Fruit fly (Drosophila melanogaster) whole organism, embryonic: Measurements from ENCODE around the gene tub.
A peak's percentile ranks its signal among the peaks of the same experiment; 100 is the strongest.

Experiments used
- Adf1 ChIP-seq: fragments of 200-800 bp; sonication (Bioruptor generic); IDR thresholded peaks from 2 replicates; pipeline ENCODE4 v1.3.6; 2022; ENCODE audit warnings: missing biosample characterization, missing genetic modification characterization
- B-H1 ChIP-seq: fragments of 200-800 bp; sonication (Bioruptor generic); IDR thresholded peaks from 3 replicates; pipeline ENCODE4 v1.3.6; 2022; ENCODE audit warnings: missing biosample characterization, missing genetic modification characterization
- BEAF-32 ChIP-seq: fragments of 200-800 bp; sonication (Bioruptor generic); optimal IDR thresholded peaks from 3 replicates; lab custom pipeline; 2017; ENCODE audit warnings: missing biosample characterization, missing genetic modification characterization, mild to moderate bottlenecking, moderate library complexity, missing genetic modification reagents
- Bgb ChIP-seq: fragments of 200-800 bp; sonication (Bioruptor generic); IDR thresholded peaks from 2 replicates; pipeline ENCODE4 v1.3.6; 2022; ENCODE audit warnings: missing biosample characterization, missing genetic modification characterization; ENCODE audit not compliant: partially characterized antibody
- CG11398 ChIP-seq: fragments of 200-800 bp; sonication (Bioruptor generic); optimal IDR thresholded peaks from 2 replicates; lab custom pipeline; 2016; ENCODE audit warnings: missing biosample characterization, missing genetic modification characterization
- CG11695 ChIP-seq: fragments of 200-800 bp; sonication (Bioruptor generic); IDR thresholded peaks from 3 replicates; pipeline ENCODE4 v1.3.6; 2022; ENCODE audit warnings: missing biosample characterization, missing genetic modification characterization
- CG13287 ChIP-seq: fragments of 200-800 bp; sonication (Bioruptor generic); IDR thresholded peaks from 2 replicates; pipeline ENCODE4 v1.3.6; 2022; ENCODE audit warnings: missing biosample characterization, missing genetic modification characterization; ENCODE audit not compliant: partially characterized antibody
- CG14050 ChIP-seq: fragments of 200-800 bp; sonication (Bioruptor generic); IDR thresholded peaks from 3 replicates; pipeline ENCODE4 v1.3.6; 2022; ENCODE audit warnings: missing biosample characterization, missing genetic modification characterization
- CG14860 ChIP-seq: fragments of 200-800 bp; sonication (Bioruptor generic); IDR thresholded peaks from 3 replicates; pipeline ENCODE4 v1.3.6; 2022; ENCODE audit warnings: missing biosample characterization, missing genetic modification characterization; ENCODE audit not compliant: partially characterized antibody
- CG16813 ChIP-seq: fragments of 200-800 bp; sonication (Bioruptor generic); IDR thresholded peaks from 3 replicates; pipeline ENCODE4 v1.3.6; 2022; ENCODE audit warnings: missing biosample characterization, missing genetic modification characterization; ENCODE audit not compliant: partially characterized antibody
- CG2129 ChIP-seq: fragments of 200-800 bp; sonication (Bioruptor generic); IDR thresholded peaks from 2 replicates; pipeline ENCODE4 v1.3.6; 2022; ENCODE audit warnings: missing biosample characterization, missing genetic modification characterization; ENCODE audit not compliant: partially characterized antibody
- CG2199 ChIP-seq: fragments of 200-800 bp; sonication (Bioruptor generic); IDR thresholded peaks from 3 replicates; pipeline ENCODE4 v1.3.6; 2022; ENCODE audit warnings: missing biosample characterization, missing genetic modification characterization
- CG30020 ChIP-seq: fragments of 200-800 bp; optimal IDR thresholded peaks from 2 replicates; lab custom pipeline; 2019; ENCODE audit warnings: missing biosample characterization, mild to moderate bottlenecking, missing genetic modification characterization, moderate library complexity
- CG31224 ChIP-seq: fragments of 200-800 bp; sonication (Bioruptor generic); IDR thresholded peaks from 2 replicates; pipeline ENCODE4 v1.3.6; 2022; ENCODE audit warnings: missing biosample characterization, missing genetic modification characterization
- CG4617 ChIP-seq: fragments of 200-800 bp; sonication (Bioruptor generic); optimal IDR thresholded peaks from 3 replicates; lab custom pipeline; 2016; ENCODE audit warnings: missing biosample characterization, missing genetic modification characterization, borderline replicate concordance
- CG5180 ChIP-seq: fragments of 200-800 bp; sonication (Bioruptor generic); optimal IDR thresholded peaks from 3 replicates; lab custom pipeline; 2017; ENCODE audit warnings: missing biosample characterization, missing genetic modification characterization, mild to moderate bottlenecking, moderate library complexity, missing genetic modification reagents
- CG6654 ChIP-seq: fragments of 200-800 bp; sonication (Bioruptor generic); optimal IDR thresholded peaks from 2 replicates; lab custom pipeline; 2017; ENCODE audit warnings: missing biosample characterization, mild to moderate bottlenecking, missing genetic modification characterization
- CG8290 ChIP-seq, 3 experiments: fragments of 200-800 bp; sonication (Bioruptor generic); optimal IDR thresholded peaks; 2 replicates each; lab custom pipeline; 2016 to 2019; ENCODE audit warnings: missing biosample characterization in 3 of 3, missing genetic modification characterization in 3 of 3, mild to moderate bottlenecking in 2 of 3, moderate library complexity in 1 of 3
- CG8388 ChIP-seq: fragments of 200-800 bp; sonication (Bioruptor generic); optimal IDR thresholded peaks from 2 replicates; lab custom pipeline; 2019; ENCODE audit warnings: missing biosample characterization, mild to moderate bottlenecking, missing genetic modification characterization, moderate library complexity
- D19B ChIP-seq: fragments of 200-800 bp; sonication (Bioruptor generic); optimal IDR thresholded peaks from 2 replicates; lab custom pipeline; 2017; ENCODE audit warnings: missing biosample characterization, mild to moderate bottlenecking, missing genetic modification characterization
- Dip2 ChIP-seq: fragments of 200-800 bp; sonication (Bioruptor generic); IDR thresholded peaks from 2 replicates; pipeline ENCODE4 v1.3.6; 2022; ENCODE audit warnings: missing biosample characterization, missing genetic modification characterization
- Dll ChIP-seq: fragments of 200-800 bp; sonication (Bioruptor generic); IDR thresholded peaks from 4 replicates; pipeline ENCODE4 v1.3.6; 2022; ENCODE audit warnings: missing biosample characterization, missing genetic modification characterization; ENCODE audit not compliant: partially characterized antibody
- Doc2 ChIP-seq: fragments of 200-800 bp; sonication (Bioruptor generic); IDR thresholded peaks from 2 replicates; pipeline ENCODE4 v1.3.6; 2022; ENCODE audit warnings: missing biosample characterization, missing genetic modification characterization
- E2f2 ChIP-seq: fragments of 200-800 bp; sonication (Bioruptor generic); IDR thresholded peaks from 2 replicates; pipeline ENCODE4 v1.3.6; 2022; ENCODE audit warnings: missing biosample characterization, missing genetic modification characterization
- Eip74EF ChIP-seq, 2 experiments: fragments of 200-800 bp in 1 of 2; fragments of >200 bp in 1 of 2; sonication (Bioruptor generic) in 1 of 2; optimal IDR thresholded peaks; 2 replicates each; lab custom pipeline; 2017 to 2019; ENCODE audit warnings: missing biosample characterization in 2 of 2, missing genetic modification characterization in 2 of 2, mild to moderate bottlenecking in 1 of 2, moderate library complexity in 1 of 2
- HmgD ChIP-seq: fragments of 200-800 bp; sonication (Bioruptor generic); optimal IDR thresholded peaks from 3 replicates; lab custom pipeline; 2016; ENCODE audit warnings: missing biosample characterization, missing genetic modification characterization
- MBD-R2 ChIP-seq: fragments of 200-800 bp; sonication (Bioruptor generic); IDR thresholded peaks from 2 replicates; pipeline ENCODE4 v1.3.6; 2022; ENCODE audit warnings: missing biosample characterization, missing genetic modification characterization
- Myb ChIP-seq: fragments of 200-800 bp; sonication (Bioruptor generic); optimal IDR thresholded peaks from 2 replicates; lab custom pipeline; 2016; ENCODE audit warnings: missing biosample characterization, missing genetic modification characterization
- Opbp ChIP-seq: fragments of 200-800 bp; sonication (Bioruptor generic); IDR thresholded peaks from 3 replicates; pipeline ENCODE4 v1.3.6; 2022; ENCODE audit warnings: missing biosample characterization, missing genetic modification characterization; ENCODE audit not compliant: partially characterized antibody
- Scr ChIP-seq: fragments of 200-800 bp; sonication (Bioruptor generic); IDR thresholded peaks from 2 replicates; pipeline ENCODE4 v1.3.6; 2022; ENCODE audit warnings: missing biosample characterization, missing genetic modification characterization; ENCODE audit not compliant: partially characterized antibody
- ato ChIP-seq: fragments of 200-800 bp; sonication (Bioruptor generic); IDR thresholded peaks from 2 replicates; pipeline ENCODE4 v1.3.6; 2022; ENCODE audit warnings: missing biosample characterization, missing genetic modification characterization; ENCODE audit not compliant: partially characterized antibody
- bbx ChIP-seq: fragments of 200-800 bp; sonication (Bioruptor generic); IDR thresholded peaks from 2 replicates; pipeline ENCODE4 v1.3.6; 2022; ENCODE audit warnings: missing biosample characterization, missing genetic modification characterization; ENCODE audit not compliant: partially characterized antibody
- cwo ChIP-seq: fragments of 200-800 bp; sonication (Bioruptor generic); optimal IDR thresholded peaks from 3 replicates; lab custom pipeline; 2017; ENCODE audit warnings: missing biosample characterization, missing genetic modification characterization, mild to moderate bottlenecking, moderate library complexity, missing genetic modification reagents
- esg ChIP-seq: fragments of 200-800 bp; sonication (Bioruptor generic); conservative IDR thresholded peaks from 2 replicates; pipeline ENCODE4 v1.3.6; 2022; ENCODE audit warnings: missing biosample characterization, missing genetic modification characterization
- hbn ChIP-seq: fragments of 200-800 bp; sonication (Bioruptor generic); IDR thresholded peaks from 2 replicates; pipeline ENCODE4 v1.3.6; 2022; ENCODE audit warnings: missing biosample characterization, missing genetic modification characterization; ENCODE audit not compliant: partially characterized antibody
- kah ChIP-seq: fragments of 200-800 bp; sonication (Bioruptor generic); optimal IDR thresholded peaks from 2 replicates; lab custom pipeline; 2018; ENCODE audit warnings: missing biosample characterization, mild to moderate bottlenecking, missing genetic modification characterization
- kni ChIP-seq: fragments of 200-800 bp; sonication (Bioruptor generic); optimal IDR thresholded peaks from 3 replicates; lab custom pipeline; 2017; ENCODE audit warnings: mild to moderate bottlenecking, missing biosample characterization, missing genetic modification reagents, missing genetic modification characterization
- knrl ChIP-seq: fragments of 200-800 bp; sonication (Bioruptor generic); IDR thresholded peaks from 3 replicates; pipeline ENCODE4 v1.3.6; 2022; ENCODE audit warnings: missing biosample characterization, missing genetic modification characterization; ENCODE audit not compliant: partially characterized antibody
- mam ChIP-seq: fragments of 200-800 bp; sonication (Bioruptor generic); optimal IDR thresholded peaks from 3 replicates; lab custom pipeline; 2016; ENCODE audit warnings: missing biosample characterization, missing genetic modification characterization
- phol ChIP-seq: fragments of 200-800 bp; sonication (Bioruptor generic); optimal IDR thresholded peaks from 3 replicates; lab custom pipeline; 2018; ENCODE audit warnings: missing biosample characterization, mild to moderate bottlenecking, missing genetic modification characterization, moderate library complexity
- scrt ChIP-seq: fragments of 200-800 bp; sonication (Bioruptor generic); optimal IDR thresholded peaks from 2 replicates; lab custom pipeline; 2018; ENCODE audit warnings: missing biosample characterization, mild to moderate bottlenecking, missing genetic modification characterization, moderate library complexity
- sens ChIP-seq: fragments of 200-800 bp; sonication (Bioruptor generic); peaks from one replicate; lab custom pipeline; 2016; ENCODE audit warnings: missing biosample characterization, missing genetic modification characterization
- sima ChIP-seq: fragments of 200-800 bp; sonication (Bioruptor generic); optimal IDR thresholded peaks from 2 replicates; lab custom pipeline; 2016; ENCODE audit warnings: missing biosample characterization, missing genetic modification characterization
- stwl ChIP-seq: fragments of 200-800 bp; sonication (Bioruptor generic); optimal IDR thresholded peaks from 3 replicates; lab custom pipeline; 2018; ENCODE audit warnings: missing biosample characterization, mild to moderate bottlenecking, missing genetic modification characterization, moderate library complexity
- unc-4 ChIP-seq: fragments of 200-800 bp; sonication (Bioruptor generic); IDR thresholded peaks from 2 replicates; pipeline ENCODE4 v1.3.6; 2022; ENCODE audit warnings: missing biosample characterization, missing genetic modification characterization; ENCODE audit not compliant: partially characterized antibody
- zen ChIP-seq: fragments of 200-800 bp; sonication (Bioruptor generic); optimal IDR thresholded peaks from 3 replicates; lab custom pipeline; 2018; ENCODE audit warnings: missing biosample characterization, mild to moderate bottlenecking, missing genetic modification characterization, moderate library complexity

Gene tub

DNA sequence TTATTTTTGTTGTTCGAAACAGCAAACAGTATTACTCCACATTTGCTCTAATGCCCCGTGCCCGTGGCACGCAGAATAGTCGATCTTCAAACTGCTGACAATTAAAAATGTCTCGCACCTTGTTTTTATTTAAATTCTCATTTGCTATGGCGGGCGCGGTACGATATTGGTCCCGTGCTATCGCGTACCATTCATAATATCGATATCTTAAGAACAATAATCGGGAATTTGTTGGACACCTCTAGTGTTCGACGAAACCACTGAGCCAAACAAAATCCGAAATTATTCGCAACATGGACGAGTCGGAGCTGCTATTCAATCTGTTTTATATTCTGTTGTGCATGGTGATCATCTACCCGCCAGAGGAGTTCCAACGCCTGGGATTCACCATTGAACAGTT lies 2.6 kb downstream of the tub start, which contains the start of gene CG14646 (continued):
- TF ChIP-seq CG2129 (GFP tag; lab: Robert Waterston, UW) (peak; percentile 72), hbn (GFP tag; lab: Robert Waterston, UW) (peak; percentile 93), CG16813 (GFP tag; lab: Robert Waterston, UW) (peak; percentile 86), CG2199 (no peak), CG4617 (GFP tag; lab: Kevin White, UChicago) (peak; percentile 55), esg (GFP tag; lab: Robert Waterston, UW) (no peak), CG31224 (GFP tag; lab: Robert Waterston, UW) (no peak), Scr (GFP tag; lab: Robert Waterston, UW) (peak; percentile 87), CG6654 (GFP tag; lab: Kevin White, UChicago) (no peak), kni (GFP tag; lab: Kevin White, UChicago) (no peak), CG8388 (no peak), bbx (peak; percentile 92), Myb (GFP tag; lab: Kevin White, UChicago) (peak; percentile 15), CG30020 (tag; lab: Kevin White, UChicago) (peak; percentile 7), Adf1 (no peak), BEAF-32 (GFP tag; lab: Kevin White, UChicago) (peak; percentile 84), mam (GFP tag; lab: Kevin White, UChicago) (no peak), CG11695 (peak; percentile 80), CG8290 (GFP tag; optimal IDR thresholded peaks at IDR 0.05; lab: Kevin White, UChicago) (no peak), CG8290 (tag; optimal IDR thresholded peaks at IDR 0.05; lab: Kevin White, UChicago) (peak in 1 of 2 experiments; percentile 40), zen (tag; lab: Kevin White, UChicago) (no peak), MBD-R2 (GFP tag; lab: Robert Waterston, UW) (peak; percentile 64; the same call in 1 of the 2 replicates), CG14860 (GFP tag; lab: Robert Waterston, UW) (peak; percentile 70), Dll (peak; percentile 86), unc-4 (GFP tag; lab: Robert Waterston, UW) (peak; percentile 94), CG14050 (GFP tag; lab: Robert Waterston, UW) (no peak), phol (peak; percentile 29), Opbp (GFP tag; lab: Robert Waterston, UW) (peak; percentile 82; the same call in 2 of the 3 replicates), B-H1 (GFP tag; lab: Robert Waterston, UW) (no peak), HmgD (GFP tag; lab: Kevin White, UChicago) (no peak), sima (GFP tag; lab: Kevin White, UChicago) (no peak), cwo (GFP tag; lab: Kevin White, UChicago) (no peak), Doc2 (GFP tag; lab: Robert Waterston, UW) (no peak), sens (GFP tag; lab: Kevin White, UChicago) (peak; percentile 13), ato (GFP tag; lab: Robert Waterston, UW) (peak; percentile 83), CG11398 (peak; percentile 2), E2f2 (peak; percentile 96), Dip2 (GFP tag; lab: Robert Waterston, UW) (no peak), stwl (tag; lab: Kevin White, UChicago) (peak; percentile 13), knrl (peak; percentile 73; the same call in 2 of the 3 replicates), kah (GFP tag; lab: Kevin White, UChicago) (peak; percentile 37), Bgb (GFP tag; lab: Robert Waterston, UW) (peak; percentile 89), D19B (GFP tag; lab: Kevin White, UChicago) (no peak), scrt (no peak), CG13287 (peak; percentile 95), CG5180 (GFP tag; lab: Kevin White, UChicago) (peak; percentile 79), Eip74EF (GFP tag; optimal IDR thresholded peaks at IDR 0.05; lab: Kevin White, UChicago) (no peak)
